Fruit fly (Drosophila melanogaster) whole organism, prepupa: ENCODE results near the gene CG11695.
A peak's percentile ranks its signal among the peaks of the same experiment; 100 is the strongest.

Source experiments
- CG10631 ChIP-seq: fragments of 200-800 bp; sonication (Bioruptor generic); optimal IDR thresholded peaks from 2 replicates; lab custom pipeline; 2016; ENCODE audit warnings: missing biosample characterization, missing genetic modification characterization
- CG10669 ChIP-seq: fragments of 200-800 bp; sonication (Bioruptor generic); optimal IDR thresholded peaks from 3 replicates; lab custom pipeline; 2018; ENCODE audit warnings: missing biosample characterization, mild to moderate bottlenecking, missing genetic modification characterization, moderate library complexity
- CG11294 ChIP-seq: fragments of 200-800 bp; sonication (Bioruptor generic); IDR thresholded peaks from 2 replicates; pipeline ENCODE4 v1.3.6; 2022; ENCODE audit warnings: missing biosample characterization, missing genetic modification characterization
- CG11762 ChIP-seq: fragments of 200-800 bp; sonication (Bioruptor generic); optimal IDR thresholded peaks from 3 replicates; lab custom pipeline; 2016; ENCODE audit warnings: missing biosample characterization, missing genetic modification characterization; ENCODE audit not compliant: insufficient read depth
- CG11902 ChIP-seq: fragments of 200-800 bp; sonication (Bioruptor generic); optimal IDR thresholded peaks from 3 replicates; lab custom pipeline; 2016; ENCODE audit warnings: missing biosample characterization, missing genetic modification characterization
- CG15336 ChIP-seq: fragments of 200-800 bp; sonication (Bioruptor generic); IDR thresholded peaks from 2 replicates; pipeline ENCODE4 v1.3.6; 2022; ENCODE audit warnings: missing biosample characterization, missing genetic modification characterization
- CG16779 ChIP-seq: fragments of 200-800 bp; sonication (Bioruptor generic); optimal IDR thresholded peaks from 3 replicates; lab custom pipeline; 2017; ENCODE audit warnings: missing biosample characterization, mild to moderate bottlenecking, missing genetic modification characterization
- CG3032 ChIP-seq: fragments of 200-800 bp; optimal IDR thresholded peaks from 2 replicates; lab custom pipeline; 2019; ENCODE audit warnings: missing biosample characterization, mild to moderate bottlenecking, missing genetic modification characterization, moderate library complexity
- CG31627 ChIP-seq: fragments of 200-800 bp; sonication (Bioruptor generic); optimal IDR thresholded peaks from 3 replicates; lab custom pipeline; 2016; ENCODE audit warnings: missing biosample characterization, missing genetic modification characterization
- CG32006 ChIP-seq: fragments of 200-800 bp; sonication (Bioruptor generic); optimal IDR thresholded peaks from 3 replicates; lab custom pipeline; 2017; ENCODE audit warnings: missing biosample characterization, mild to moderate bottlenecking, missing genetic modification characterization
- CG34406 ChIP-seq: fragments of 200-800 bp; sonication (Bioruptor generic); optimal IDR thresholded peaks from 3 replicates; lab custom pipeline; 2016; ENCODE audit warnings: missing biosample characterization, missing genetic modification characterization
- CG3919 ChIP-seq: fragments of 200-800 bp; sonication (Bioruptor generic); optimal IDR thresholded peaks from 3 replicates; lab custom pipeline; 2016; ENCODE audit warnings: missing biosample characterization, missing genetic modification characterization
- CG4318 ChIP-seq: fragments of 200-800 bp; sonication (Bioruptor generic); optimal IDR thresholded peaks from 3 replicates; lab custom pipeline; 2017; ENCODE audit warnings: missing biosample characterization, mild to moderate bottlenecking, missing genetic modification characterization
- CG6163 ChIP-seq: fragments of 200-800 bp; sonication (Bioruptor generic); IDR thresholded peaks from 3 replicates; pipeline ENCODE4 v1.3.6; 2022; ENCODE audit warnings: missing biosample characterization, missing genetic modification characterization
- CG6276 ChIP-seq: fragments of 200-800 bp; sonication (Bioruptor generic); optimal IDR thresholded peaks from 2 replicates; lab custom pipeline; 2017; ENCODE audit warnings: missing biosample characterization, mild to moderate bottlenecking, missing genetic modification characterization
- CG6792 ChIP-seq: fragments of 200-800 bp; sonication (Bioruptor generic); optimal IDR thresholded peaks from 3 replicates; lab custom pipeline; 2016; ENCODE audit warnings: missing biosample characterization, missing genetic modification characterization
- CG6808 ChIP-seq: fragments of 200-800 bp; sonication (Bioruptor generic); optimal IDR thresholded peaks from 3 replicates; lab custom pipeline; 2017; ENCODE audit warnings: missing biosample characterization, missing genetic modification characterization, mild to moderate bottlenecking, moderate library complexity, missing genetic modification reagents
- CG6854 ChIP-seq: fragments of 200-800 bp; sonication (Bioruptor generic); optimal IDR thresholded peaks from 2 replicates; lab custom pipeline; 2017; ENCODE audit warnings: missing biosample characterization, mild to moderate bottlenecking, missing genetic modification characterization
- CG7368 ChIP-seq: fragments of 200-800 bp; sonication (Bioruptor generic); optimal IDR thresholded peaks from 3 replicates; lab custom pipeline; 2016; ENCODE audit warnings: missing biosample characterization, missing genetic modification characterization
- CG8119 ChIP-seq: fragments of 200-800 bp; sonication (Bioruptor generic); IDR thresholded peaks from 3 replicates; pipeline ENCODE4 v1.3.6; 2022; ENCODE audit warnings: missing biosample characterization, missing genetic modification characterization
- CG8319 ChIP-seq: fragments of 200-800 bp; sonication (Bioruptor generic); optimal IDR thresholded peaks from 3 replicates; lab custom pipeline; 2016; ENCODE audit warnings: missing biosample characterization, missing genetic modification characterization
- CG8632 ChIP-seq: fragments of 200-800 bp; sonication (Bioruptor generic); optimal IDR thresholded peaks from 3 replicates; lab custom pipeline; 2016; ENCODE audit warnings: missing biosample characterization, missing genetic modification characterization
- CG9139 ChIP-seq: fragments of 200-800 bp; sonication (Bioruptor generic); optimal IDR thresholded peaks from 3 replicates; lab custom pipeline; 2017; ENCODE audit warnings: missing biosample characterization, mild to moderate bottlenecking, missing genetic modification characterization
- Eip75B ChIP-seq: fragments of 200-800 bp; sonication (Bioruptor generic); optimal IDR thresholded peaks from 3 replicates; lab custom pipeline; 2016; ENCODE audit warnings: missing biosample characterization, missing genetic modification characterization
- Eip78C ChIP-seq: fragments of 200-800 bp; sonication (Bioruptor generic); peaks from one replicate; lab custom pipeline; 2016; ENCODE audit warnings: missing biosample characterization, missing genetic modification characterization
- Ets21C ChIP-seq: fragments of 200-800 bp; sonication (Bioruptor generic); optimal IDR thresholded peaks from 3 replicates; lab custom pipeline; 2016; ENCODE audit warnings: missing biosample characterization, missing genetic modification characterization
- Ets96B ChIP-seq: fragments of 200-800 bp; optimal IDR thresholded peaks from 2 replicates; lab custom pipeline; 2019; ENCODE audit warnings: missing biosample characterization, mild to moderate bottlenecking, missing genetic modification characterization, moderate library complexity
- Hr38 ChIP-seq: sonication (Bioruptor generic); optimal IDR thresholded peaks from 2 replicates; lab custom pipeline; 2016; ENCODE audit warnings: missing biosample characterization, missing genetic modification characterization
- Hr39 ChIP-seq: fragments of 200-800 bp; sonication (Bioruptor generic); optimal IDR thresholded peaks from 2 replicates; lab custom pipeline; 2016; ENCODE audit warnings: missing biosample characterization, missing genetic modification characterization
- Hr4 ChIP-seq: fragments of 200-800 bp; sonication (Bioruptor generic); optimal IDR thresholded peaks from 3 replicates; lab custom pipeline; 2016; ENCODE audit warnings: missing biosample characterization, missing genetic modification characterization
- Lpt ChIP-seq: fragments of 200-800 bp; sonication (Bioruptor generic); optimal IDR thresholded peaks from 3 replicates; lab custom pipeline; 2016; ENCODE audit warnings: missing biosample characterization, missing genetic modification characterization
- Met ChIP-seq: fragments of 200-800 bp; sonication (Bioruptor generic); optimal IDR thresholded peaks from 3 replicates; lab custom pipeline; 2016; ENCODE audit warnings: missing biosample characterization, missing genetic modification characterization
- OdsH ChIP-seq: fragments of 200-800 bp; sonication (Bioruptor generic); optimal IDR thresholded peaks from 3 replicates; lab custom pipeline; 2016; ENCODE audit warnings: missing biosample characterization, missing genetic modification characterization
- Smox ChIP-seq: fragments of 200-800 bp; sonication (Bioruptor generic); optimal IDR thresholded peaks from 3 replicates; lab custom pipeline; 2016; ENCODE audit warnings: missing biosample characterization, missing genetic modification characterization
- Sox102F ChIP-seq: fragments of 200-800 bp; sonication (Bioruptor generic); optimal IDR thresholded peaks from 2 replicates; lab custom pipeline; 2016; ENCODE audit warnings: missing biosample characterization, mild to moderate bottlenecking, missing genetic modification characterization
- Sox14 ChIP-seq: fragments of 200-800 bp; sonication (Bioruptor generic); optimal IDR thresholded peaks from 3 replicates; lab custom pipeline; 2016; ENCODE audit warnings: missing biosample characterization, missing genetic modification characterization
- Sox15 ChIP-seq: fragments of 200-800 bp; sonication (Bioruptor generic); optimal IDR thresholded peaks from 3 replicates; lab custom pipeline; 2016; ENCODE audit warnings: missing biosample characterization, missing genetic modification characterization
- achi ChIP-seq: fragments of 200-800 bp; sonication (Bioruptor generic); optimal IDR thresholded peaks from 3 replicates; lab custom pipeline; 2016; ENCODE audit warnings: missing biosample characterization, missing genetic modification characterization
- acj6 ChIP-seq: fragments of 200-800 bp; sonication (Bioruptor generic); optimal IDR thresholded peaks from 3 replicates; lab custom pipeline; 2016; ENCODE audit warnings: missing biosample characterization, missing genetic modification characterization
- cyc ChIP-seq: fragments of 200-800 bp; sonication (Bioruptor generic); optimal IDR thresholded peaks from 3 replicates; lab custom pipeline; 2016; ENCODE audit warnings: missing biosample characterization, missing genetic modification characterization
- dac ChIP-seq: fragments of 200-800 bp; sonication (Bioruptor generic); optimal IDR thresholded peaks from 2 replicates; lab custom pipeline; 2017; ENCODE audit warnings: missing biosample characterization, mild to moderate bottlenecking, missing genetic modification characterization
- dsx ChIP-seq: fragments of 200-800 bp; optimal IDR thresholded peaks from 3 replicates; lab custom pipeline; 2019; ENCODE audit warnings: missing biosample characterization, mild to moderate bottlenecking, missing genetic modification characterization, moderate library complexity; ENCODE audit not compliant: poor library complexity, severe bottlenecking
- eg ChIP-seq: fragments of 200-800 bp; sonication (Bioruptor generic); IDR thresholded peaks from 3 replicates; pipeline ENCODE4 v1.3.6; 2022; ENCODE audit warnings: missing biosample characterization, missing genetic modification characterization
- esn ChIP-seq: fragments of 200-800 bp; sonication (Bioruptor generic); optimal IDR thresholded peaks from 2 replicates; lab custom pipeline; 2016; ENCODE audit warnings: missing biosample characterization, mild to moderate bottlenecking, missing genetic modification characterization, moderate library complexity
- fd85E ChIP-seq: fragments of 200-800 bp; sonication (Bioruptor generic); optimal IDR thresholded peaks from 3 replicates; lab custom pipeline; 2016; ENCODE audit warnings: missing biosample characterization, missing genetic modification characterization
- fkh ChIP-seq: fragments of 200-800 bp; sonication (Bioruptor generic); optimal IDR thresholded peaks from 3 replicates; lab custom pipeline; 2017; ENCODE audit warnings: missing biosample characterization, mild to moderate bottlenecking, missing genetic modification characterization, moderate library complexity
- lz ChIP-seq: fragments of 200-800 bp; sonication (Bioruptor generic); optimal IDR thresholded peaks from 3 replicates; lab custom pipeline; 2016; ENCODE audit warnings: missing biosample characterization, missing genetic modification characterization
- net ChIP-seq: fragments of 200-800 bp; sonication (Bioruptor generic); optimal IDR thresholded peaks from 3 replicates; lab custom pipeline; 2016; ENCODE audit warnings: missing biosample characterization, missing genetic modification characterization
- pdm3 ChIP-seq: fragments of 200-800 bp; sonication (Bioruptor generic); optimal IDR thresholded peaks from 3 replicates; lab custom pipeline; 2016; ENCODE audit warnings: missing biosample characterization, missing genetic modification characterization
- salr ChIP-seq, 2 experiments: fragments of 200-800 bp; sonication (Bioruptor generic); optimal IDR thresholded peaks; 3 replicates each; lab custom pipeline; 2016 to 2018; ENCODE audit warnings: missing biosample characterization in 2 of 2, missing genetic modification characterization in 2 of 2, mild to moderate bottlenecking in 1 of 2
- ss ChIP-seq, 2 experiments: fragments of 200-800 bp; sonication (Bioruptor generic); optimal IDR thresholded peaks; 2 replicates in 1 of 2; 3 replicates in 1 of 2; lab custom pipeline; 2017 to 2018; ENCODE audit warnings: mild to moderate bottlenecking in 2 of 2, missing biosample characterization in 2 of 2, missing genetic modification characterization in 2 of 2, moderate library complexity in 1 of 2
- topi ChIP-seq: fragments of 200-800 bp; sonication (Bioruptor generic); optimal IDR thresholded peaks from 3 replicates; lab custom pipeline; 2016; ENCODE audit warnings: missing biosample characterization, missing genetic modification characterization

Gene CG11695

dm6 chrX:11558389-11558908 is 18.2 kb upstream of the CG11695 start, which contains the start of gene CG1572:
CG1572 (minus strand) TSS chrX:11558654.
- TF ChIP-seq CG16779 (tag; lab: Kevin White, UChicago) (no peak), CG11902 (GFP tag; lab: Kevin White, UChicago) (no peak), topi (GFP tag; lab: Kevin White, UChicago) (peak; percentile 5), Eip75B (GFP tag; lab: Kevin White, UChicago) (peak; percentile 10), fd85E (peak; percentile 10), Sox15 (GFP tag; lab: Kevin White, UChicago) (no peak), CG31627 (GFP tag; lab: Kevin White, UChicago) (no peak), CG6808 (GFP tag; lab: Kevin White, UChicago) (no peak), OdsH (GFP tag; lab: Kevin White, UChicago) (no peak), achi (GFP tag; lab: Kevin White, UChicago) (peak; percentile 14), CG8319 (GFP tag; lab: Kevin White, UChicago) (no peak), CG11294 (no peak), CG34406 (no peak), Ets96B (tag; lab: Kevin White, UChicago) (no peak), ss (GFP tag; optimal IDR thresholded peaks at IDR 0.05; lab: Kevin White, UChicago) (no peak), CG8632 (GFP tag; lab: Kevin White, UChicago) (no peak), CG10669 (GFP tag; lab: Kevin White, UChicago) (no peak), CG6792 (GFP tag; lab: Kevin White, UChicago) (no peak), dac (no peak), Met (GFP tag; lab: Kevin White, UChicago) (peak; percentile 37), Hr39 (no peak), lz (no peak), CG4318 (no peak), CG15336 (GFP tag; lab: Robert Waterston, UW) (peak; percentile 15; the same call in 1 of the 2 replicates), pdm3 (GFP tag; lab: Kevin White, UChicago) (no peak), eg (peak; percentile 52; the same call in 2 of the 3 replicates), net (GFP tag; lab: Kevin White, UChicago) (no peak), CG9139 (GFP tag; lab: Kevin White, UChicago) (no peak), dsx (GFP tag; lab: Kevin White, UChicago) (no peak), CG6163 (GFP tag; lab: Robert Waterston, UW) (peak; percentile 63), CG3919 (GFP tag; lab: Kevin White, UChicago) (no peak), Hr4 (GFP tag; lab: Kevin White, UChicago) (peak; percentile 22), Lpt (GFP tag; lab: Kevin White, UChicago) (peak; percentile 11), Eip78C (GFP tag; lab: Kevin White, UChicago) (peak; percentile 85), acj6 (no peak), CG6854 (peak; percentile 50), cyc (GFP tag; lab: Kevin White, UChicago) (no peak), Hr38 (GFP tag; lab: Kevin White, UChicago) (no peak), fkh (GFP tag; lab: Kevin White, UChicago) (no peak), salr (GFP tag; optimal IDR thresholded peaks at IDR 0.05; lab: Kevin White, UChicago) (no peak), CG32006 (GFP tag; lab: Kevin White, UChicago) (peak; percentile 8), CG7368 (GFP tag; lab: Kevin White, UChicago) (no peak), CG6276 (GFP tag; lab: Kevin White, UChicago) (peak; percentile 6), Ets21C (no peak), Smox (GFP tag; lab: Kevin White, UChicago) (peak; percentile 23), esn (GFP tag; lab: Kevin White, UChicago) (peak; percentile 53), CG11762 (GFP tag; lab: Kevin White, UChicago) (no peak), Sox14 (GFP tag; lab: Kevin White, UChicago) (no peak), CG3032 (tag; lab: Kevin White, UChicago) (no peak), CG10631 (GFP tag; lab: Kevin White, UChicago) (no peak), CG8119 (GFP tag; lab: Robert Waterston, UW) (peak; percentile 45; the same call in 1 of the 3 replicates), Sox102F (GFP tag; lab: Kevin White, UChicago) (peak; percentile 56)
